Fruit fly (Drosophila melanogaster) whole organism, adult: ENCODE measurements around the gene CG9674.

ENCODE experiments used
- CG12768 ChIP-seq: fragments of 200-800 bp; sonication (Bioruptor generic); optimal IDR thresholded peaks from 2 replicates; lab custom pipeline; 2017; ENCODE audit warnings: missing biosample characterization, missing genetic modification characterization, mild to moderate bottlenecking, moderate library complexity, missing genetic modification reagents
- CG1620 ChIP-seq: fragments of 200-800 bp; sonication (Bioruptor generic); optimal IDR thresholded peaks from 2 replicates; lab custom pipeline; 2016; ENCODE audit warnings: missing biosample characterization, missing genetic modification characterization
- CG7045 ChIP-seq: fragments of 200-800 bp; sonication (Bioruptor generic); optimal IDR thresholded peaks from 2 replicates; lab custom pipeline; 2017; ENCODE audit warnings: missing biosample characterization, mild to moderate bottlenecking, missing genetic modification characterization
- CG7101 ChIP-seq: fragments of 200-800 bp; sonication (Bioruptor generic); optimal IDR thresholded peaks from 2 replicates; lab custom pipeline; 2018; ENCODE audit warnings: missing biosample characterization, mild to moderate bottlenecking, missing genetic modification characterization, moderate library complexity
- Clk ChIP-seq: fragments of 200-800 bp; sonication (Bioruptor generic); optimal IDR thresholded peaks from 2 replicates; lab custom pipeline; 2017; ENCODE audit warnings: missing biosample characterization, missing genetic modification characterization
- Crg-1 ChIP-seq: fragments of 200-800 bp; sonication (Bioruptor generic); optimal IDR thresholded peaks from 2 replicates; lab custom pipeline; 2016; ENCODE audit warnings: missing biosample characterization, missing genetic modification characterization
- Mnt ChIP-seq: fragments of 200-800 bp; sonication (Bioruptor generic); optimal IDR thresholded peaks from 2 replicates; lab custom pipeline; 2016; ENCODE audit warnings: missing biosample characterization, mild to moderate bottlenecking, missing genetic modification characterization
- kay ChIP-seq: fragments of 200-800 bp; sonication (Bioruptor generic); peaks from one replicate; lab custom pipeline; 2016; ENCODE audit warnings: missing biosample characterization, missing genetic modification characterization, borderline replicate concordance
- pad ChIP-seq: fragments of 200-800 bp; sonication (Bioruptor generic); optimal IDR thresholded peaks from 3 replicates; lab custom pipeline; 2017; ENCODE audit warnings: missing biosample characterization, missing genetic modification characterization, mild to moderate bottlenecking, moderate library complexity, missing genetic modification reagents
- toe ChIP-seq: fragments of 200-800 bp; sonication (Bioruptor generic); optimal IDR thresholded peaks from 2 replicates; lab custom pipeline; 2016; ENCODE audit warnings: missing biosample characterization, missing genetic modification characterization

- TF ChIP-seq Clk (GFP tag; lab: Kevin White, UChicago) (no peak), CG7045 (GFP tag; lab: Kevin White, UChicago) (peak; percentile 60), CG7101 (tag; lab: Kevin White, UChicago) (peak; percentile 15), Crg-1 (GFP tag; lab: Kevin White, UChicago) (no peak), Mnt (no peak), CG1620 (GFP tag; lab: Kevin White, UChicago) (no peak), kay (GFP tag; lab: Kevin White, UChicago) (peak; percentile 46), CG12768 (GFP tag; lab: Kevin White, UChicago) (no peak), pad (GFP tag; lab: Kevin White, UChicago) (peak; percentile 65), toe (no peak)
These were observed 1.5 kb downstream of the CG9674 start for dm6 chr3L:16805806-16806719.
